Fruit fly (Drosophila melanogaster) whole organism: ENCODE measurements around the gene CG42526.

ENCODE experiments used
- CG8478 ChIP-seq: fragments of >200 bp; optimal IDR thresholded peaks from 2 replicates; lab custom pipeline; 2018; ENCODE audit warnings: inconsistent platforms
- Dll ChIP-seq: fragments of >200 bp; optimal IDR thresholded peaks from 2 replicates; lab custom pipeline; 2017
- pan ChIP-seq: fragments of >200 bp; optimal IDR thresholded peaks from 2 replicates; lab custom pipeline; 2017
- psq ChIP-seq: fragments of >200 bp; optimal IDR thresholded peaks from 2 replicates; lab custom pipeline; 2017
- usp ChIP-seq: fragments of >200 bp; optimal IDR thresholded peaks from 2 replicates; lab custom pipeline; 2017; ENCODE audit warnings: missing biosample characterization, missing genetic modification characterization, mixed read lengths

dm6 chr3L:9422636-9423419 lies 12.4 kb downstream of the CG42526 start, which contains the start of gene aay:
- TF ChIP-seq Dll (lab: Kevin White, UChicago) (no peak), pan (lab: Kevin White, UChicago) (no peak), psq (no peak), CG8478 (no peak), usp (GFP tag; lab: Kevin White, UChicago) (no peak)
